Fruit fly (Drosophila melanogaster): ENCODE results near the gene dob.
A peak's percentile ranks its signal among the peaks of the same experiment; 100 is the strongest.

Gene dob

dm6 chrX:15111888-15112287 is 45.1 kb downstream of the dob start:
- no peak for TF ChIP-seq Hr4 (GFP tag; optimal IDR thresholded peaks at IDR 0.05)
- no peak for TF ChIP-seq Hr39 (GFP tag; optimal IDR thresholded peaks at IDR 0.05)
- no peak for TF ChIP-seq Met (GFP tag; optimal IDR thresholded peaks at IDR 0.05)
- no peak for TF ChIP-seq CG8119 (GFP tag; IDR thresholded peaks at IDR 0.05)
- TF ChIP-seq CG6163 (GFP tag; IDR thresholded peaks at IDR 0.05): no peak
- TF ChIP-seq svp (GFP tag): no peak

dm6 chrX:15116397-15116796 is 49.6 kb downstream of the dob start, which contains the start of gene Cyp4s3:
Gene Cyp4s3, minus strand, starts transcription at chrX:15116542.
- peak; percentile 92 for TF ChIP-seq svp (GFP tag)
- no peak for TF ChIP-seq topi (GFP tag; optimal IDR thresholded peaks at IDR 0.05)
- TF ChIP-seq CG11762 (GFP tag; optimal IDR thresholded peaks at IDR 0.05; ENCODE audit: insufficient read depth): no peak
- no peak for TF ChIP-seq CG34406 (GFP tag; optimal IDR thresholded peaks at IDR 0.05)
- TF ChIP-seq Sox102F (GFP tag; optimal IDR thresholded peaks at IDR 0.05): no peak

All from whole organism, prepupa.